Worm (Caenorhabditis elegans) whole organism, late embryonic: ENCODE data around the gene arrd-3.

Source experiments
- ama-1 ChIP-seq: fragments of 150-350 bp; optimal IDR thresholded peaks from 2 replicates; lab custom pipeline; 2014
- elt-2 ChIP-seq: sonication (generic microtip); optimal IDR thresholded peaks from 2 replicates; lab custom pipeline; 2016; ENCODE audit warnings: missing genetic modification reagents, missing genetic modification characterization, missing compliant biosample characterization
- fax-1 ChIP-seq: sonication (generic microtip); optimal IDR thresholded peaks from 2 replicates; lab custom pipeline; 2016; ENCODE audit warnings: missing genotype, missing genetic modification characterization, missing compliant biosample characterization
- npax-4 ChIP-seq: sonication (generic microtip); optimal IDR thresholded peaks from 2 replicates; lab custom pipeline; 2016; ENCODE audit warnings: missing genetic modification characterization, missing compliant biosample characterization

DNA sequence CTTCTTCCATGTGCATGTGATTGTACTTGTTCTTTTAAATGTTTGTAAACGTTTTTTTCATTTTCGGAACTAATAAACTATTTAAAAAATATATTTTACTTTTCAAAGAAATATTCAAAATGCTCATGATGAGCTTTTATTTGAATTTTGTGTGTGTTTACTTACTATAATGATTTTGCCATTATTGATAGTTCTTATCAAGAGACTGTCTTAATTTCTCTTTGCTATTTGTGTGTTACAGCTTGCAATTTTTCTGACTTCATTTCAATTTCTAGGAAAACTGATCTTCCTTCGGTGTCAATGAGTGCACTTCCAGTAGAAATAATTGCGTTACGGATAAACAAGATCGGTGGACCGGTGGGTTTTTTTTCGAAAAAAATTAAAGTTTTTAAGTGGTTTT is 37.6 kb upstream of the arrd-3 start, which contains the start of gene C06C3.12:
- TF ChIP-seq fax-1 (no peak), npax-4 (tag; lab: Kevin White, UChicago) (no peak), elt-2 (no peak), ama-1 (no peak)
